Fruit fly (Drosophila melanogaster): ENCODE results near the gene CG31697.

CG31697 gene

dm6 chr2L:19576299-19576971 lies 41.2 kb downstream of the CG31697 start (continued):
- TF ChIP-seq pnt (GFP tag; optimal IDR thresholded peaks at IDR 0.05), result peak; percentile 10
- peak; percentile 40 for TF ChIP-seq ac (GFP tag; optimal IDR thresholded peaks at IDR 0.05)
- TF ChIP-seq CG15601 (tag; optimal IDR thresholded peaks at IDR 0.05), result no peak
- TF ChIP-seq BtbVII (GFP tag; optimal IDR thresholded peaks at IDR 0.05), result peak; percentile 49
- TF ChIP-seq sug (tag; optimal IDR thresholded peaks at IDR 0.05), result no peak
- peak; percentile 13 for TF ChIP-seq CG10274 (GFP tag; optimal IDR thresholded peaks at IDR 0.05)
- no peak for TF ChIP-seq tap (tag; optimal IDR thresholded peaks at IDR 0.05)
- TF ChIP-seq oc (tag; optimal IDR thresholded peaks at IDR 0.05), result no peak
- TF ChIP-seq CG4282 (GFP tag; optimal IDR thresholded peaks at IDR 0.05), result peak; percentile 2
- TF ChIP-seq CG8388 (GFP tag; optimal IDR thresholded peaks at IDR 0.05), result no peak
- no peak for TF ChIP-seq ind (GFP tag; optimal IDR thresholded peaks at IDR 0.05)
- TF ChIP-seq Poxn (GFP tag; IDR thresholded peaks at IDR 0.05), result no peak
- TF ChIP-seq cg (GFP tag; optimal IDR thresholded peaks at IDR 0.05), result peak; percentile 81
- TF ChIP-seq CG10959 (GFP tag; IDR thresholded peaks at IDR 0.05), result no peak
- TF ChIP-seq CG8478 (optimal IDR thresholded peaks at IDR 0.05), result peak; percentile 42
- peak; percentile 61 for TF ChIP-seq CG13296 (GFP tag; optimal IDR thresholded peaks at IDR 0.05)
- TF ChIP-seq CG3065 (GFP tag; optimal IDR thresholded peaks at IDR 0.05), result peak; percentile 83
- TF ChIP-seq tll (GFP tag; optimal IDR thresholded peaks at IDR 0.05), result peak in 1 of 2 experiments; percentile 60
- TF ChIP-seq sr (GFP tag; IDR thresholded peaks at IDR 0.05), result no peak
- peak; percentile 38; the same call in 1 of the 3 replicates for TF ChIP-seq CG34224 (GFP tag; IDR thresholded peaks at IDR 0.05; ENCODE audit: partially characterized antibody)
- no peak for TF ChIP-seq amos (GFP tag; IDR thresholded peaks at IDR 0.05; ENCODE audit: partially characterized antibody)
- no peak for TF ChIP-seq yki (optimal IDR thresholded peaks at IDR 0.05)
- no peak for TF ChIP-seq GATAe (GFP tag; conservative IDR thresholded peaks at IDR 0.05)
- peak; percentile 39; the same call in 1 of the 2 replicates for TF ChIP-seq nerfin-2 (GFP tag; IDR thresholded peaks at IDR 0.05; ENCODE audit: partially characterized antibody)
- TF ChIP-seq CG8924 (tag; optimal IDR thresholded peaks at IDR 0.05), result peak; percentile 55
- peak; percentile 10 for TF ChIP-seq Asciz (GFP tag; optimal IDR thresholded peaks at IDR 0.05)
- TF ChIP-seq sqz (GFP tag; optimal IDR thresholded peaks at IDR 0.05), result peak; percentile 99
- TF ChIP-seq D19A (tag; optimal IDR thresholded peaks at IDR 0.05), result no peak
- no peak for TF ChIP-seq CG7372 (GFP tag; IDR thresholded peaks at IDR 0.05)
- peak; percentile 5 for TF ChIP-seq Blimp-1 (GFP tag; optimal IDR thresholded peaks at IDR 0.05)
- peak; percentile 3 for TF ChIP-seq btn (GFP tag; optimal IDR thresholded peaks at IDR 0.05)
- TF ChIP-seq Pdp1 (GFP tag; optimal IDR thresholded peaks at IDR 0.05), result peak in 1 of 2 experiments; percentile 91
- TF ChIP-seq gsb-n (tag; optimal IDR thresholded peaks at IDR 0.05), result no peak
- no peak for TF ChIP-seq hbn (GFP tag; IDR thresholded peaks at IDR 0.05; ENCODE audit: partially characterized antibody)
- TF ChIP-seq lbe (GFP tag; optimal IDR thresholded peaks at IDR 0.05), result peak; percentile 38
- TF ChIP-seq Trl (optimal IDR thresholded peaks at IDR 0.05), result peak; percentile 48 to 77
- no peak for TF ChIP-seq Trl (GFP tag; optimal IDR thresholded peaks at IDR 0.05)
- peak; percentile 9 for TF ChIP-seq CG2116 (GFP tag; optimal IDR thresholded peaks at IDR 0.05)
- TF ChIP-seq CG14860 (GFP tag; IDR thresholded peaks at IDR 0.05; ENCODE audit: partially characterized antibody), result no peak
- TF ChIP-seq Sox100B (GFP tag; optimal IDR thresholded peaks at IDR 0.05), result peak; percentile 21

Data from whole organism, embryonic.